Worm (Caenorhabditis elegans) whole organism, L2 larva: ENCODE results near the gene C46C2.2.

Experiments used
- C34F6.9 ChIP-seq: fragments of 150-350 bp; optimal IDR thresholded peaks from 2 replicates; lab custom pipeline; 2014; ENCODE audit warnings: missing biosample characterization, missing genetic modification characterization
- F13H6.1 ChIP-seq: sonication (generic microtip); optimal IDR thresholded peaks from 2 replicates; lab custom pipeline; 2016; ENCODE audit warnings: missing genetic modification characterization, missing compliant biosample characterization
- R02D3.7 ChIP-seq: fragments of 150-350 bp; optimal IDR thresholded peaks from 2 replicates; lab custom pipeline; 2014; ENCODE audit warnings: missing biosample characterization, missing genetic modification characterization
- Y55F3AM.14 ChIP-seq: fragments of 200-800 bp; sonication (Bioruptor generic); optimal IDR thresholded peaks from 2 replicates; lab custom pipeline; 2018; ENCODE audit warnings: mild to moderate bottlenecking, missing genetic modification characterization, missing compliant biosample characterization
- ZK546.5 ChIP-seq: sonication (generic microtip); optimal IDR thresholded peaks from 2 replicates; lab custom pipeline; 2017; ENCODE audit warnings: missing biosample characterization, missing genetic modification characterization
- alr-1 ChIP-seq: fragments of 150-350 bp; optimal IDR thresholded peaks from 2 replicates; lab custom pipeline; 2014; ENCODE audit warnings: missing biosample characterization, missing genetic modification characterization
- aly-2 ChIP-seq: fragments of 150-350 bp; optimal IDR thresholded peaks from 2 replicates; lab custom pipeline; 2014; ENCODE audit warnings: missing biosample characterization, missing genetic modification characterization
- ama-1 ChIP-seq: fragments of 150-350 bp; optimal IDR thresholded peaks from 2 replicates; lab custom pipeline; 2018; ENCODE audit warnings: inconsistent platforms
- blmp-1 ChIP-seq: sonication (generic microtip); optimal IDR thresholded peaks from 2 replicates; lab custom pipeline; 2017; ENCODE audit warnings: missing genetic modification characterization, mild to moderate bottlenecking, missing compliant biosample characterization, antibody characterized with exemption, moderate library complexity; ENCODE audit not compliant: insufficient read depth
- ceh-16 ChIP-seq: fragments of 150-350 bp; optimal IDR thresholded peaks from 2 replicates; lab custom pipeline; 2014; ENCODE audit warnings: missing biosample characterization, missing genetic modification characterization
- ceh-82 ChIP-seq: fragments of 150-350 bp; optimal IDR thresholded peaks from 2 replicates; lab custom pipeline; 2014; ENCODE audit warnings: missing biosample characterization, missing genetic modification characterization
- crh-2 ChIP-seq: sonication (generic microtip); optimal IDR thresholded peaks from 2 replicates; lab custom pipeline; 2017; ENCODE audit warnings: missing biosample characterization, missing genetic modification characterization
- dmd-4 ChIP-seq: sonication (generic microtip); optimal IDR thresholded peaks from 2 replicates; lab custom pipeline; 2017; ENCODE audit warnings: missing biosample characterization, missing genetic modification characterization
- egl-27 ChIP-seq: sonication (generic microtip); optimal IDR thresholded peaks from 3 replicates; lab custom pipeline; 2017; ENCODE audit warnings: missing biosample characterization, missing genetic modification reagents, missing genetic modification characterization
- elt-1 ChIP-seq: fragments of 150-350 bp; optimal IDR thresholded peaks from 2 replicates; lab custom pipeline; 2014; ENCODE audit warnings: missing biosample characterization, missing genetic modification characterization
- elt-3 ChIP-seq: sonication (generic microtip); optimal IDR thresholded peaks from 2 replicates; lab custom pipeline; 2017; ENCODE audit warnings: missing biosample characterization, missing genetic modification characterization
- fos-1 ChIP-seq: fragments of 150-350 bp; optimal IDR thresholded peaks from 2 replicates; lab custom pipeline; 2014; ENCODE audit warnings: missing biosample characterization, missing genetic modification characterization
- gmeb-1 ChIP-seq: fragments of 150-350 bp; optimal IDR thresholded peaks from 2 replicates; lab custom pipeline; 2014; ENCODE audit warnings: missing biosample characterization, missing genetic modification characterization
- lin-11 ChIP-seq: fragments of 150-350 bp; sonication (generic microtip); optimal IDR thresholded peaks from 2 replicates; lab custom pipeline; 2014; ENCODE audit warnings: missing biosample characterization, missing genetic modification characterization, inconsistent platforms, mixed read lengths
- lin-13 ChIP-seq: fragments of 150-350 bp; optimal IDR thresholded peaks from 2 replicates; lab custom pipeline; 2014; ENCODE audit warnings: missing biosample characterization, missing genetic modification reagents, missing genetic modification characterization
- lin-39 ChIP-seq: fragments of 150-350 bp; optimal IDR thresholded peaks from 2 replicates; lab custom pipeline; 2014; ENCODE audit warnings: missing biosample characterization, missing genetic modification reagents, missing genetic modification characterization
- lsy-2 ChIP-seq, 2 experiments: fragments of 150-350 bp in 1 of 2; sonication (generic microtip) in 1 of 2; optimal IDR thresholded peaks; 2 replicates each; lab custom pipeline; 2014 to 2017; ENCODE audit warnings: missing biosample characterization in 2 of 2, missing genetic modification characterization in 2 of 2
- mab-5 ChIP-seq: fragments of 150-350 bp; optimal IDR thresholded peaks from 2 replicates; lab custom pipeline; 2014; ENCODE audit warnings: missing biosample characterization, missing genetic modification characterization
- mbf-1 ChIP-seq: sonication (generic microtip); optimal IDR thresholded peaks from 2 replicates; lab custom pipeline; 2017; ENCODE audit warnings: missing biosample characterization, missing genetic modification characterization
- mdl-1 ChIP-seq, 2 experiments: fragments of 150-350 bp in 1 of 2; sonication (generic microtip) in 1 of 2; optimal IDR thresholded peaks; 2 replicates each; lab custom pipeline; 2017; ENCODE audit warnings: missing biosample characterization in 2 of 2, missing genetic modification characterization in 2 of 2
- nhr-10 ChIP-seq: sonication (generic microtip); optimal IDR thresholded peaks from 2 replicates; lab custom pipeline; 2017; ENCODE audit warnings: missing biosample characterization, missing genetic modification characterization
- nhr-11 ChIP-seq: fragments of 150-350 bp; optimal IDR thresholded peaks from 2 replicates; lab custom pipeline; 2014; ENCODE audit warnings: missing biosample characterization, missing genetic modification characterization
- nhr-12 ChIP-seq: fragments of 150-350 bp; optimal IDR thresholded peaks from 2 replicates; lab custom pipeline; 2014; ENCODE audit warnings: missing biosample characterization, missing genetic modification characterization
- nhr-129 ChIP-seq: fragments of 150-350 bp; optimal IDR thresholded peaks from 2 replicates; lab custom pipeline; 2014; ENCODE audit warnings: missing biosample characterization, missing genetic modification characterization
- nhr-21 ChIP-seq: fragments of 150-350 bp; optimal IDR thresholded peaks from 2 replicates; lab custom pipeline; 2014; ENCODE audit warnings: missing biosample characterization, missing genetic modification characterization
- nhr-23 ChIP-seq: fragments of 150-350 bp; optimal IDR thresholded peaks from 2 replicates; lab custom pipeline; 2014; ENCODE audit warnings: missing biosample characterization, missing genetic modification reagents, missing genetic modification characterization
- nhr-237 ChIP-seq: fragments of 150-350 bp; optimal IDR thresholded peaks from 2 replicates; lab custom pipeline; 2014; ENCODE audit warnings: missing biosample characterization, missing genetic modification characterization
- nhr-25 ChIP-seq: fragments of 150-350 bp; sonication (generic microtip); optimal IDR thresholded peaks from 3 replicates; lab custom pipeline; 2014; ENCODE audit warnings: missing biosample characterization, missing genetic modification characterization
- nhr-6 ChIP-seq: fragments of 150-350 bp; optimal IDR thresholded peaks from 2 replicates; lab custom pipeline; 2014; ENCODE audit warnings: missing biosample characterization, missing genetic modification characterization
- nhr-77 ChIP-seq: fragments of 150-350 bp; optimal IDR thresholded peaks from 2 replicates; lab custom pipeline; 2014; ENCODE audit warnings: missing biosample characterization, missing genetic modification characterization
- peb-1 ChIP-seq: fragments of 150-350 bp; optimal IDR thresholded peaks from 2 replicates; lab custom pipeline; 2014; ENCODE audit warnings: missing biosample characterization, missing genetic modification characterization
- sem-4 ChIP-seq: fragments of 150-350 bp; optimal IDR thresholded peaks from 2 replicates; lab custom pipeline; 2014; ENCODE audit warnings: missing biosample characterization, missing genetic modification reagents, missing genetic modification characterization
- skn-1 ChIP-seq: sonication (generic microtip); optimal IDR thresholded peaks from 2 replicates; lab custom pipeline; 2017; ENCODE audit warnings: missing biosample characterization, missing genetic modification characterization
- sma-3 ChIP-seq: sonication (generic microtip); optimal IDR thresholded peaks from 2 replicates; lab custom pipeline; 2016; ENCODE audit warnings: missing genetic modification reagents, missing genetic modification characterization, missing compliant biosample characterization
- sma-9 ChIP-seq, 2 experiments: fragments of 150-350 bp in 1 of 2; sonication (generic microtip) in 1 of 2; optimal IDR thresholded peaks; 2 replicates each; lab custom pipeline; 2014 to 2016; ENCODE audit warnings: missing genetic modification characterization in 2 of 2, mild to moderate bottlenecking in 1 of 2, missing biosample characterization in 1 of 2, missing compliant biosample characterization in 1 of 2, missing genetic modification reagents in 1 of 2, moderate library complexity in 1 of 2
- snpc-4 ChIP-seq: fragments of 150-350 bp; optimal IDR thresholded peaks from 2 replicates; lab custom pipeline; 2014; ENCODE audit warnings: missing biosample characterization, missing genetic modification characterization
- unc-39 ChIP-seq: fragments of 150-350 bp; optimal IDR thresholded peaks from 2 replicates; lab custom pipeline; 2014; ENCODE audit warnings: missing biosample characterization, missing genetic modification characterization
- unc-55 ChIP-seq: fragments of 150-350 bp; sonication (generic microtip); optimal IDR thresholded peaks from 3 replicates; lab custom pipeline; 2014; ENCODE audit warnings: missing biosample characterization, missing genetic modification reagents, missing genetic modification characterization
- unc-62 ChIP-seq: fragments of 150-350 bp; optimal IDR thresholded peaks from 2 replicates; lab custom pipeline; 2014; ENCODE audit warnings: missing biosample characterization, missing genetic modification reagents, missing genetic modification characterization
- zag-1 ChIP-seq: fragments of 150-350 bp; optimal IDR thresholded peaks from 2 replicates; lab custom pipeline; 2014; ENCODE audit warnings: missing biosample characterization, missing genetic modification characterization
- ztf-1 ChIP-seq: fragments of 200-800 bp; sonication (Bioruptor generic); conservative IDR thresholded peaks from 2 replicates; pipeline ENCODE4 v1.3.6; 2022; ENCODE audit warnings: missing genetic modification characterization, missing compliant biosample characterization
- ztf-11 ChIP-seq: sonication (generic microtip); optimal IDR thresholded peaks from 2 replicates; lab custom pipeline; 2017; ENCODE audit warnings: missing biosample characterization, missing genetic modification characterization
- ztf-4 ChIP-seq: fragments of 150-350 bp; optimal IDR thresholded peaks from 2 replicates; lab custom pipeline; 2014; ENCODE audit warnings: missing biosample characterization, missing genetic modification characterization

C46C2.2 gene

ce11 chrIV:9198136-9198535 lies 19.4 kb upstream of the C46C2.2 start:
- TF ChIP-seq lin-13 = no peak
- TF ChIP-seq nhr-6 (tag; lab: Kevin White, UChicago) = peak; percentile 55
- no peak for TF ChIP-seq unc-62 (GFP tag; lab: Kevin White, UChicago)
- TF ChIP-seq egl-27 (tag; lab: Kevin White, UChicago) = peak; percentile 35
- TF ChIP-seq ceh-16 (tag; lab: Kevin White, UChicago) = no peak
- TF ChIP-seq ama-1 = peak; percentile 50
- no peak for TF ChIP-seq unc-55 (GFP tag; lab: Kevin White, UChicago)
- no peak for TF ChIP-seq nhr-12 (tag; lab: Kevin White, UChicago)
- peak; percentile 1 for TF ChIP-seq nhr-10 (tag; lab: Kevin White, UChicago)
- no peak for TF ChIP-seq nhr-23 (tag; lab: Kevin White, UChicago)
- TF ChIP-seq ceh-82 (tag; lab: Kevin White, UChicago) = no peak
- TF ChIP-seq mab-5 (tag; lab: Kevin White, UChicago) = no peak
- peak; percentile 94 for TF ChIP-seq sma-3 (GFP tag; lab: Kevin White, UChicago)
- no peak for TF ChIP-seq elt-3
- no peak for TF ChIP-seq elt-1 (tag; lab: Kevin White, UChicago)
- no peak for TF ChIP-seq alr-1 (tag; lab: Kevin White, UChicago)
- TF ChIP-seq mbf-1 = no peak
- peak; percentile 64 for TF ChIP-seq ztf-4 (tag; lab: Kevin White, UChicago)
- peak in 1 of 2 experiments; percentile 59 for TF ChIP-seq lsy-2 (tag; optimal IDR thresholded peaks at IDR 0.05; lab: Kevin White, UChicago)
- peak; percentile 47 for TF ChIP-seq Y55F3AM.14 (GFP tag; lab: Kevin White, UChicago)
- TF ChIP-seq dmd-4 (tag; lab: Kevin White, UChicago) = no peak
- TF ChIP-seq snpc-4 (tag; lab: Kevin White, UChicago) = no peak
- TF ChIP-seq lin-11 (tag; lab: Kevin White, UChicago) = no peak
- no peak for TF ChIP-seq R02D3.7 (tag; lab: Kevin White, UChicago)
- no peak for TF ChIP-seq sem-4 (tag; lab: Kevin White, UChicago)
- peak; percentile 59 for TF ChIP-seq sma-9 (GFP tag; optimal IDR thresholded peaks at IDR 0.05; lab: Kevin White, UChicago)
- no peak for TF ChIP-seq sma-9 (tag; optimal IDR thresholded peaks at IDR 0.05; lab: Kevin White, UChicago)
- no peak for TF ChIP-seq nhr-237 (tag; lab: Kevin White, UChicago)
- no peak for TF ChIP-seq zag-1 (tag; lab: Kevin White, UChicago)
- no peak for TF ChIP-seq C34F6.9
- TF ChIP-seq aly-2 = no peak
- TF ChIP-seq gmeb-1 (tag; lab: Kevin White, UChicago) = peak; percentile 78
- TF ChIP-seq nhr-21 = peak; percentile 84
- TF ChIP-seq crh-2 = peak; percentile 90
- TF ChIP-seq ztf-11 (tag; lab: Kevin White, UChicago) = no peak
- no peak for TF ChIP-seq peb-1 (tag; lab: Kevin White, UChicago)
- peak; percentile 54 for TF ChIP-seq F13H6.1 (tag; lab: Kevin White, UChicago)
- TF ChIP-seq blmp-1 = peak; percentile 48
- no peak for TF ChIP-seq ZK546.5 (tag; lab: Kevin White, UChicago)
- no peak for TF ChIP-seq unc-39 (tag; lab: Kevin White, UChicago)
- peak; percentile 85 for TF ChIP-seq fos-1
- no peak for TF ChIP-seq ztf-1 (GFP tag; lab: Robert Waterston, UW)
- TF ChIP-seq nhr-129 = peak; percentile 88
- peak; percentile 82 for TF ChIP-seq nhr-25 (tag; lab: Kevin White, UChicago)
- no peak for TF ChIP-seq nhr-11
- no peak for TF ChIP-seq lin-39 (tag; lab: Kevin White, UChicago)
- TF ChIP-seq skn-1 (tag; lab: Kevin White, UChicago) = no peak
- peak in 1 of 2 experiments; percentile 50 for TF ChIP-seq mdl-1 (tag; optimal IDR thresholded peaks at IDR 0.05; lab: Kevin White, UChicago)
- no peak for TF ChIP-seq nhr-77
